Fruit fly (Drosophila melanogaster): ENCODE results near the gene AttD.

The AttD gene

DNA sequence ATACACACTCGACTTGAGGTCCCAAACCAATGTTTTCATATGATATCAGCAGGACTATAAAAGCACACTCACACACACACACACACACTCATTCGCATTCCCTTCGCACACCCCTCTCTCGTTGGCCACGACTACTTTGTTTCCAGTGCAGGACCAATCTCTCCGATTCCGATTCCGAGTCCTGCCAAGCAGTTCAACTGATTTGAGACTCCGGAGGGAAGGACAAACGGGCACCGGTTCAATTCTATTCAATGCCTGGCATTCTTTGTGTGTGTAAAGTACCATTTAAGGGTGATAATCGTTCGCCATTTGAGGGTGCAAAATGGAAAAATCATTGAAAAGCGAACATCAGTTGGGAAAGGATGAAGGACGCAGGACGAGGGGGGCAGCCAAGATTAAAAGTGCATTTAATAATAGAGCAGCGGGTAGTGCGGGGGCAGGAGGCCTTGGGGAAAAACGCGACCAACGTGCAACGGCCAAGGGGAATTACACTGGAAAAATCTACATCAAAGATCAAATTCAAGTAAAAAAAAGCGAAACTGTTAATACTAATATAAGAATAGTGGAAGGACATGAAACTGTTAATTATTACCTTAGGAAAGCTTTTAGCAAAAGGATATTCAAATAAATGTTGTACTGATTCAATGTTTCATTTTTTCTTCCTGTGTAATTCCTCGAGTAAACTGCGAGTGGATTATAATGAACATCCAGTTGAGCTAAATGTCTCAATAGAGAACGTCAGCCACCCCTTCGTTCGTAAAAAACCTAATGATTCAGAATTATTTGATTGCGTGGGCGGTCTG, 41.2 kb upstream of the AttD start (continued):
- no peak for TF ChIP-seq psq (GFP tag; optimal IDR thresholded peaks at IDR 0.05)
- no peak for TF ChIP-seq NC2β (GFP tag; optimal IDR thresholded peaks at IDR 0.05)
- no peak for TF ChIP-seq CG9797 (GFP tag; optimal IDR thresholded peaks at IDR 0.05)
- TF ChIP-seq hbn (GFP tag; IDR thresholded peaks at IDR 0.05; ENCODE audit: partially characterized antibody), result no peak
- TF ChIP-seq CG31365 (tag; optimal IDR thresholded peaks at IDR 0.05), result no peak
- no peak; the same call in 1 of the 2 replicates for TF ChIP-seq CG8765 (GFP tag; IDR thresholded peaks at IDR 0.05)
- TF ChIP-seq Stat92E (GFP tag; optimal IDR thresholded peaks at IDR 0.05), result no peak
- TF ChIP-seq fd96Cb (tag; optimal IDR thresholded peaks at IDR 0.05), result peak; percentile 68
- no peak for TF ChIP-seq wek (GFP tag; optimal IDR thresholded peaks at IDR 0.05)
- TF ChIP-seq knrl (GFP tag; IDR thresholded peaks at IDR 0.05; ENCODE audit: partially characterized antibody), result no peak
- no peak for TF ChIP-seq Sry-δ (GFP tag; optimal IDR thresholded peaks at IDR 0.05)
- peak; percentile 61 for TF ChIP-seq gsb-n (tag; optimal IDR thresholded peaks at IDR 0.05)
- no peak for TF ChIP-seq CG32532 (GFP tag; IDR thresholded peaks at IDR 0.05)
- no peak for TF ChIP-seq Dip2 (GFP tag; IDR thresholded peaks at IDR 0.05)
- TF ChIP-seq Poxn (GFP tag; IDR thresholded peaks at IDR 0.05), result no peak
- peak; percentile 84 for TF ChIP-seq dmrt11E (tag; optimal IDR thresholded peaks at IDR 0.05)
- TF ChIP-seq hkb (optimal IDR thresholded peaks at IDR 0.05), result no peak
- peak; percentile 51 for TF ChIP-seq hkb (GFP tag; IDR thresholded peaks at IDR 0.05)
- TF ChIP-seq CG1603 (tag; optimal IDR thresholded peaks at IDR 0.05), result peak; percentile 60
- TF ChIP-seq CG32767 (GFP tag; IDR thresholded peaks at IDR 0.05), result peak; percentile 21; the same call in 1 of the 2 replicates
- TF ChIP-seq az2 (GFP tag; optimal IDR thresholded peaks at IDR 0.05), result peak; percentile 55
- TF ChIP-seq Nf-YC (tag; optimal IDR thresholded peaks at IDR 0.05), result no peak
- TF ChIP-seq nerfin-2 (GFP tag; IDR thresholded peaks at IDR 0.05; ENCODE audit: partially characterized antibody), result no peak
- TF ChIP-seq zfh2 (GFP tag; optimal IDR thresholded peaks at IDR 0.05), result no peak
- no peak for TF ChIP-seq CG11085 (GFP tag; IDR thresholded peaks at IDR 0.05)
- TF ChIP-seq HLH4C (GFP tag; IDR thresholded peaks at IDR 0.05; ENCODE audit: partially characterized antibody), result no peak
- no peak for TF ChIP-seq CG34224 (GFP tag; IDR thresholded peaks at IDR 0.05; ENCODE audit: partially characterized antibody)
- TF ChIP-seq CG6254 (GFP tag; optimal IDR thresholded peaks at IDR 0.05), result peak; percentile 46
- peak; percentile 30; the same call in 1 of the 2 replicates for TF ChIP-seq CG10959 (GFP tag; IDR thresholded peaks at IDR 0.05)
- TF ChIP-seq Eip74EF (GFP tag; optimal IDR thresholded peaks at IDR 0.05), result no peak
- peak; percentile 51 for TF ChIP-seq CoRest (tag; optimal IDR thresholded peaks at IDR 0.05)
- no peak for TF ChIP-seq gfzf (GFP tag; optimal IDR thresholded peaks at IDR 0.05)
- no peak for TF ChIP-seq E2f2 (GFP tag; IDR thresholded peaks at IDR 0.05)
- TF ChIP-seq MESR4 (GFP tag; optimal IDR thresholded peaks at IDR 0.05), result no peak
- peak; percentile 70 for TF ChIP-seq row (GFP tag; IDR thresholded peaks at IDR 0.05)
- TF ChIP-seq CG1602 (GFP tag; optimal IDR thresholded peaks at IDR 0.05), result peak; percentile 13
- TF ChIP-seq bcd (GFP tag; optimal IDR thresholded peaks at IDR 0.05), result peak; percentile 18
- TF ChIP-seq CG10654 (GFP tag; optimal IDR thresholded peaks at IDR 0.05), result no peak
- TF ChIP-seq CG7839 (tag; optimal IDR thresholded peaks at IDR 0.05), result peak; percentile 57
- no peak for TF ChIP-seq dm (GFP tag; optimal IDR thresholded peaks at IDR 0.05)
- peak; percentile 65 for TF ChIP-seq Sox102F (GFP tag; optimal IDR thresholded peaks at IDR 0.05)
- TF ChIP-seq CG14014 (GFP tag; IDR thresholded peaks at IDR 0.05), result no peak
- peak; percentile 10 for TF ChIP-seq ewg (GFP tag; optimal IDR thresholded peaks at IDR 0.05)
- TF ChIP-seq br (optimal IDR thresholded peaks at IDR 0.05), result no peak
- no peak for TF ChIP-seq unc-4 (GFP tag; IDR thresholded peaks at IDR 0.05; ENCODE audit: partially characterized antibody)
- 0 out of 2 replicates have a peak, but pooled peaks have one; percentile 10 for TF ChIP-seq HLH3B (GFP tag; IDR thresholded peaks at IDR 0.05)
- peak; percentile 77 for TF ChIP-seq CG11504 (tag; optimal IDR thresholded peaks at IDR 0.05)
- peak; percentile 35 for TF ChIP-seq Chrac-16 (GFP tag; optimal IDR thresholded peaks at IDR 0.05)
- no peak for TF ChIP-seq CG34376 (GFP tag; optimal IDR thresholded peaks at IDR 0.05)
